Worm (Caenorhabditis elegans) whole organism, L4 larva: Measurements from ENCODE around the gene Y48A6C.4.

Source experiments
- F37D6.2 ChIP-seq: sonication (generic microtip); optimal IDR thresholded peaks from 2 replicates; lab custom pipeline; 2016; ENCODE audit warnings: mild to moderate bottlenecking, missing genetic modification characterization, missing compliant biosample characterization
- T20F7.1 ChIP-seq: fragments of 200-800 bp; sonication (Bioruptor generic); optimal IDR thresholded peaks from 2 replicates; lab custom pipeline; 2018; ENCODE audit warnings: mild to moderate bottlenecking, missing genetic modification characterization, missing compliant biosample characterization
- ZK546.5 ChIP-seq, 2 experiments: sonication (generic microtip); optimal IDR thresholded peaks; 2 replicates each; lab custom pipeline; 2017; ENCODE audit warnings: missing biosample characterization in 2 of 2, missing genetic modification characterization in 2 of 2
- aha-1 ChIP-seq: fragments of 150-350 bp; peaks from one replicate; lab custom pipeline; 2014; ENCODE audit warnings: missing biosample characterization, missing genetic modification characterization
- aly-2 ChIP-seq: sonication (generic microtip); optimal IDR thresholded peaks from 2 replicates; lab custom pipeline; 2018; ENCODE audit warnings: missing biosample characterization, missing genetic modification characterization
- arid-1 ChIP-seq: fragments of 200-800 bp; sonication (Bioruptor generic); conservative IDR thresholded peaks from 2 replicates; pipeline ENCODE4 v1.3.6; 2022; ENCODE audit warnings: missing genetic modification reagents, missing genetic modification characterization, missing compliant biosample characterization
- ceh-44 ChIP-seq: fragments of 200-800 bp; sonication (Bioruptor generic); IDR thresholded peaks from 2 replicates; pipeline ENCODE4 v1.3.6; 2022; ENCODE audit warnings: missing genetic modification reagents, missing genetic modification characterization, missing compliant biosample characterization
- daf-16 ChIP-seq, 3 experiments: sonication (generic microtip); optimal IDR thresholded peaks; 2 replicates each; lab custom pipeline; 2016 to 2017; ENCODE audit warnings: missing genetic modification characterization in 3 of 3, missing genetic modification reagents in 3 of 3, mild to moderate bottlenecking in 2 of 3, missing compliant biosample characterization in 2 of 3, missing biosample characterization in 1 of 3, moderate library complexity in 1 of 3
- dmd-6 ChIP-seq: fragments of 200-800 bp; sonication (Bioruptor generic); IDR thresholded peaks from 2 replicates; pipeline ENCODE4 v1.3.6; 2022; ENCODE audit warnings: missing genetic modification reagents, missing genetic modification characterization, missing compliant biosample characterization
- dmd-9 ChIP-seq: fragments of 200-800 bp; sonication (Bioruptor generic); IDR thresholded peaks from 2 replicates; pipeline ENCODE4 v1.3.6; 2022; ENCODE audit warnings: missing genetic modification reagents, missing genetic modification characterization, missing compliant biosample characterization
- dpl-1 ChIP-seq: fragments of 150-350 bp; optimal IDR thresholded peaks from 2 replicates; lab custom pipeline; 2014; ENCODE audit warnings: missing biosample characterization, missing genetic modification reagents, missing genetic modification characterization
- dve-1 ChIP-seq: sonication (generic microtip); optimal IDR thresholded peaks from 2 replicates; lab custom pipeline; 2017; ENCODE audit warnings: antibody characterized with exemption, mild to moderate bottlenecking, missing genetic modification characterization, missing compliant biosample characterization; ENCODE audit not compliant: insufficient read depth
- fkh-10 ChIP-seq: fragments of 150-350 bp; optimal IDR thresholded peaks from 2 replicates; lab custom pipeline; 2014; ENCODE audit warnings: missing biosample characterization, missing genetic modification reagents, missing genetic modification characterization
- gei-8 ChIP-seq: fragments of 200-800 bp; sonication (Bioruptor generic); optimal IDR thresholded peaks from 2 replicates; lab custom pipeline; 2018; ENCODE audit warnings: mild to moderate bottlenecking, missing genetic modification characterization, missing compliant biosample characterization
- hif-1 ChIP-seq, 2 experiments: sonication (generic microtip); optimal IDR thresholded peaks; 2 replicates each; lab custom pipeline; 2016 to 2017; ENCODE audit warnings: missing compliant biosample characterization in 2 of 2, missing genetic modification characterization in 2 of 2, missing genetic modification reagents in 2 of 2, missing genotype in 2 of 2, mild to moderate bottlenecking in 1 of 2
- hlh-11 ChIP-seq: fragments of 200-800 bp; sonication (Bioruptor generic); optimal IDR thresholded peaks from 2 replicates; lab custom pipeline; 2018; ENCODE audit warnings: mild to moderate bottlenecking, missing genetic modification characterization, missing compliant biosample characterization
- hlh-30 ChIP-seq: sonication (generic microtip); optimal IDR thresholded peaks from 2 replicates; lab custom pipeline; 2017; ENCODE audit warnings: antibody characterized with exemption, mild to moderate bottlenecking, missing genetic modification characterization, missing compliant biosample characterization; ENCODE audit not compliant: insufficient read depth
- hmg-1.1 ChIP-seq: fragments of 200-800 bp; sonication (Bioruptor generic); IDR thresholded peaks from 2 replicates; pipeline ENCODE4 v1.3.6; 2022; ENCODE audit warnings: missing genetic modification reagents, missing genetic modification characterization, missing compliant biosample characterization
- lim-7 ChIP-seq: fragments of 200-800 bp; sonication (Bioruptor generic); IDR thresholded peaks from 2 replicates; pipeline ENCODE4 v1.3.6; 2022; ENCODE audit warnings: missing genetic modification characterization, missing compliant biosample characterization
- lin-13 ChIP-seq: fragments of 150-350 bp; optimal IDR thresholded peaks from 2 replicates; lab custom pipeline; 2014; ENCODE audit warnings: missing biosample characterization, missing genetic modification reagents, missing genetic modification characterization
- lin-15B ChIP-seq: fragments of 150-350 bp; sonication (generic microtip); optimal IDR thresholded peaks from 3 replicates; lab custom pipeline; 2014; ENCODE audit warnings: missing biosample characterization, missing genetic modification characterization
- lin-29 ChIP-seq: fragments of 200-800 bp; sonication (Bioruptor generic); IDR thresholded peaks from 2 replicates; pipeline ENCODE4 v1.3.6; 2022; ENCODE audit warnings: missing genetic modification reagents, missing genetic modification characterization, missing compliant biosample characterization
- lin-38 ChIP-seq: fragments of 200-800 bp; sonication (Bioruptor generic); IDR thresholded peaks from 2 replicates; pipeline ENCODE4 v1.3.6; 2022; ENCODE audit warnings: missing genetic modification reagents, missing genetic modification characterization, missing compliant biosample characterization
- lir-3 ChIP-seq: sonication (generic microtip); optimal IDR thresholded peaks from 2 replicates; lab custom pipeline; 2016; ENCODE audit warnings: mild to moderate bottlenecking, missing genetic modification characterization, missing compliant biosample characterization
- lsy-2 ChIP-seq, 2 experiments: fragments of 150-350 bp in 1 of 2; sonication (generic microtip) in 1 of 2; optimal IDR thresholded peaks; 2 replicates each; lab custom pipeline; 2014 to 2017; ENCODE audit warnings: missing biosample characterization in 2 of 2, missing genetic modification characterization in 2 of 2
- madf-5 ChIP-seq, 2 experiments: fragments of 200-800 bp; sonication (Bioruptor generic); IDR thresholded peaks; 2 replicates each; pipeline ENCODE4 v1.3.6; 2022; ENCODE audit warnings: missing compliant biosample characterization in 2 of 2, missing genetic modification characterization in 2 of 2
- mep-1 ChIP-seq: fragments of 150-350 bp; sonication (generic microtip); optimal IDR thresholded peaks from 3 replicates; lab custom pipeline; 2014; ENCODE audit warnings: missing biosample characterization, missing genetic modification characterization
- mes-2 ChIP-seq: sonication (generic microtip); optimal IDR thresholded peaks from 2 replicates; lab custom pipeline; 2016; ENCODE audit warnings: missing genotype, mild to moderate bottlenecking, missing genetic modification characterization, missing compliant biosample characterization; ENCODE audit not compliant: poor library complexity, severe bottlenecking
- nhr-102 ChIP-seq: sonication (generic microtip); optimal IDR thresholded peaks from 2 replicates; lab custom pipeline; 2016; ENCODE audit warnings: mild to moderate bottlenecking, missing genetic modification characterization, moderate library complexity, missing compliant biosample characterization
- nhr-11 ChIP-seq: fragments of 150-350 bp; optimal IDR thresholded peaks from 2 replicates; lab custom pipeline; 2014; ENCODE audit warnings: missing biosample characterization, missing genetic modification characterization
- nhr-25 ChIP-seq: sonication (generic microtip); optimal IDR thresholded peaks from 2 replicates; lab custom pipeline; 2017; ENCODE audit warnings: missing genetic modification characterization, mild to moderate bottlenecking, missing compliant biosample characterization, antibody characterized with exemption, moderate library complexity, borderline replicate concordance; ENCODE audit not compliant: insufficient read depth
- nhr-28 ChIP-seq: fragments of 150-350 bp; optimal IDR thresholded peaks from 2 replicates; lab custom pipeline; 2014; ENCODE audit warnings: missing biosample characterization, missing genetic modification characterization
- nhr-48 ChIP-seq: sonication (generic microtip); optimal IDR thresholded peaks from 2 replicates; lab custom pipeline; 2016; ENCODE audit warnings: mild to moderate bottlenecking, missing genetic modification characterization, missing compliant biosample characterization
- nhr-6 ChIP-seq: fragments of 150-350 bp; optimal IDR thresholded peaks from 2 replicates; lab custom pipeline; 2014; ENCODE audit warnings: missing biosample characterization, missing genetic modification characterization
- nhr-77 ChIP-seq: fragments of 150-350 bp; optimal IDR thresholded peaks from 2 replicates; lab custom pipeline; 2014; ENCODE audit warnings: missing biosample characterization, missing genetic modification characterization
- php-3 ChIP-seq: fragments of 200-800 bp; sonication (Bioruptor generic); IDR thresholded peaks from 2 replicates; pipeline ENCODE4 v1.3.6; 2022; ENCODE audit warnings: missing genetic modification reagents, missing genetic modification characterization, missing compliant biosample characterization
- rbr-2 ChIP-seq: sonication (generic microtip); optimal IDR thresholded peaks from 2 replicates; lab custom pipeline; 2016; ENCODE audit warnings: missing genotype, missing genetic modification characterization, missing compliant biosample characterization
- snpc-4 ChIP-seq: fragments of 150-350 bp; optimal IDR thresholded peaks from 2 replicates; lab custom pipeline; 2014; ENCODE audit warnings: missing biosample characterization, missing genetic modification characterization
- spr-1 ChIP-seq: sonication (generic microtip); optimal IDR thresholded peaks from 2 replicates; lab custom pipeline; 2016; ENCODE audit warnings: mild to moderate bottlenecking, missing genetic modification characterization, missing compliant biosample characterization
- unc-130 ChIP-seq: sonication (generic microtip); optimal IDR thresholded peaks from 2 replicates; lab custom pipeline; 2016; ENCODE audit warnings: missing genetic modification reagents, missing genetic modification characterization, missing compliant biosample characterization
- unc-62 ChIP-seq, 3 experiments: fragments of 150-350 bp in 1 of 3; sonication (generic microtip); optimal IDR thresholded peaks in 2 of 3; peaks in 1 of 3; 1 replicate in 1 of 3; 2 replicates in 2 of 3; lab custom pipeline; 2014 to 2017; ENCODE audit warnings: missing biosample characterization in 3 of 3, missing genetic modification characterization in 3 of 3, missing genetic modification reagents in 3 of 3, missing genotype in 1 of 3
- vab-7 ChIP-seq: fragments of 200-800 bp; sonication (Bioruptor generic); IDR thresholded peaks from 2 replicates; pipeline ENCODE4 v1.3.6; 2022; ENCODE audit warnings: missing genetic modification reagents, missing genetic modification characterization, missing compliant biosample characterization
- zip-2 ChIP-seq: fragments of 150-350 bp; optimal IDR thresholded peaks from 2 replicates; lab custom pipeline; 2014; ENCODE audit warnings: missing biosample characterization, missing genetic modification characterization
- ztf-7 ChIP-seq: fragments of 150-350 bp; optimal IDR thresholded peaks from 2 replicates; lab custom pipeline; 2014; ENCODE audit warnings: missing biosample characterization, missing genetic modification characterization

Y48A6C.4 gene

ce11 chrIII:11119176-11119853 lies at the start of gene Y48A6C.4, which contains the start of gene sup-35:
TSS of gene Y48A6C.4 (plus strand) at chrIII:11119803.
TSS of gene sup-35 (minus strand) at chrIII:11119226.
- peak; percentile 93 for TF ChIP-seq dpl-1
- no peak for TF ChIP-seq madf-5 (GFP tag; IDR thresholded peaks at IDR 0.05; lab: Robert Waterston, UW)
- no peak for TF ChIP-seq lin-29
- no peak for TF ChIP-seq aly-2
- TF ChIP-seq php-3 (GFP tag; lab: Robert Waterston, UW), result no peak
- TF ChIP-seq vab-7, result 0 out of 2 replicates have a peak, but pooled peaks have one; percentile 40
- peak; percentile 7 for TF ChIP-seq nhr-25 (tag; lab: Kevin White, UChicago)
- TF ChIP-seq nhr-77 (tag; lab: Kevin White, UChicago), result peak; percentile 49
- TF ChIP-seq ceh-44 (GFP tag; lab: Robert Waterston, UW), result peak; percentile 63; the same call in 1 of the 2 replicates
- TF ChIP-seq lim-7 (GFP tag; lab: Robert Waterston, UW), result no peak
- TF ChIP-seq lin-13 (GFP tag; lab: Kevin White, UChicago), result peak; percentile 61
- peak; percentile 95 for TF ChIP-seq lin-38 (GFP tag; lab: Robert Waterston, UW)
- TF ChIP-seq snpc-4 (tag; lab: Kevin White, UChicago), result peak; percentile 13
- peak; percentile 79 for TF ChIP-seq T20F7.1 (GFP tag; lab: Kevin White, UChicago)
- TF ChIP-seq dve-1 (tag; lab: Kevin White, UChicago), result peak; percentile 66
- TF ChIP-seq hif-1 (tag; optimal IDR thresholded peaks at IDR 0.05; lab: Kevin White, UChicago), result peak in 1 of 2 experiments; percentile 87
- peak; percentile 58 for TF ChIP-seq lin-15B (tag; lab: Kevin White, UChicago)
- peak in 1 of 2 experiments; percentile 47 for TF ChIP-seq unc-62 (GFP tag; optimal IDR thresholded peaks at IDR 0.05 in 1 of 2; lab: Kevin White, UChicago)
- TF ChIP-seq unc-62 (tag; optimal IDR thresholded peaks at IDR 0.05; lab: Kevin White, UChicago), result no peak
- peak; percentile 51 for TF ChIP-seq hlh-30 (tag; lab: Kevin White, UChicago)
- peak; percentile 50 for TF ChIP-seq nhr-102 (tag; lab: Kevin White, UChicago)
- TF ChIP-seq spr-1 (tag; lab: Kevin White, UChicago), result peak; percentile 21
- TF ChIP-seq nhr-28 (tag; lab: Kevin White, UChicago), result peak; percentile 27
- TF ChIP-seq nhr-6 (tag; lab: Kevin White, UChicago), result peak; percentile 71
- TF ChIP-seq ztf-7, result peak; percentile 67
- peak; percentile 37 for TF ChIP-seq fkh-10 (GFP tag; lab: Kevin White, UChicago)
- peak; percentile 8 for TF ChIP-seq lir-3 (tag; lab: Kevin White, UChicago)
- no peak for TF ChIP-seq zip-2 (tag; lab: Kevin White, UChicago)
- TF ChIP-seq lsy-2 (tag; optimal IDR thresholded peaks at IDR 0.05; lab: Kevin White, UChicago), result peak in 1 of 2 experiments; percentile 87
- peak; percentile 39 for TF ChIP-seq F37D6.2 (tag; lab: Kevin White, UChicago)
- TF ChIP-seq arid-1 (GFP tag; lab: Robert Waterston, UW), result 0 out of 2 replicates have a peak, but pooled peaks have one; percentile 43
- TF ChIP-seq gei-8 (GFP tag; lab: Kevin White, UChicago), result no peak
- TF ChIP-seq daf-16 (GFP tag; optimal IDR thresholded peaks at IDR 0.05; lab: Kevin White, UChicago), result peak in 1 of 2 experiments; percentile 14
- TF ChIP-seq daf-16 (tag; optimal IDR thresholded peaks at IDR 0.05; lab: Kevin White, UChicago), result peak; percentile 21
- TF ChIP-seq mep-1 (tag; lab: Kevin White, UChicago), result peak; percentile 78
- 0 out of 2 replicates have a peak, but pooled peaks have one; percentile 5 for TF ChIP-seq dmd-9 (GFP tag; lab: Robert Waterston, UW)
- TF ChIP-seq hlh-11 (tag; lab: Kevin White, UChicago), result peak; percentile 47
- TF ChIP-seq rbr-2 (tag; lab: Kevin White, UChicago), result peak; percentile 78
- TF ChIP-seq ZK546.5 (tag; optimal IDR thresholded peaks at IDR 0.05; lab: Kevin White, UChicago), result no peak
- peak; percentile 48 for TF ChIP-seq aha-1
- peak; percentile 58 for TF ChIP-seq nhr-11 (tag; lab: Kevin White, UChicago)
- peak; percentile 96 for TF ChIP-seq mes-2 (tag; lab: Kevin White, UChicago)
- TF ChIP-seq unc-130 (GFP tag; lab: Kevin White, UChicago), result peak; percentile 87
- TF ChIP-seq hmg-1.1 (GFP tag; lab: Robert Waterston, UW), result 0 out of 2 replicates have a peak, but pooled peaks have one; percentile 42
- peak; percentile 31; the same call in 1 of the 2 replicates for TF ChIP-seq dmd-6
- TF ChIP-seq nhr-48 (tag; lab: Kevin White, UChicago), result no peak
